Fruit fly (Drosophila melanogaster): ENCODE results near the gene Cds.
A peak's percentile ranks its signal among the peaks of the same experiment; 100 is the strongest.

The Cds gene

DNA sequence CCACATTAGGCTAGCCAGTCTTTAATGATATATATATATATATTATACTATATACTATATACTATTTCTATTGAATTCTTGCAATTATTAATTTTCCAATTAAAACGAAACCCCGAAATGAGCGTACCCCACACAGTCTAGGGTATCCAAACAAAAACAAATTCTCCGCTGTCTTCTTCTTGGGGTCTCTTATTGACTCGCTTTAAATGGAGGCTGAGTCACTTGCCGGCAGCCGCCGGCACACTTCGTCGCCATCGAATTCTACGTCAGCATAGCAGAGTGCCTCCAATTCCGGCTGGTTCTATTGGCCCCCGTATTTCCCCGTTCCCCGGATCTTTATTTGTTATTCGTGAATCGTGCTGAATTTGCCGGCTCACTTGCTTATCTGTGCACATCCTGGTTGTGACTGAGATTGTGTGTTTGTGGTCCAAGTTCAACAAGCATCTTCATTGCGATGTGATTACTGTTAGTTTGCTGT lies 32.9 kb upstream of the Cds start (continued):
- TF ChIP-seq knrl (GFP tag; IDR thresholded peaks at IDR 0.05; ENCODE audit: partially characterized antibody) (no peak), kay (GFP tag; optimal IDR thresholded peaks at IDR 0.05) (peak; percentile 24), klu (GFP tag; IDR thresholded peaks at IDR 0.05) (no peak), Optix (GFP tag; IDR thresholded peaks at IDR 0.05) (no peak), CG2129 (GFP tag; IDR thresholded peaks at IDR 0.05; ENCODE audit: partially characterized antibody) (no peak), CG11696 (GFP tag; IDR thresholded peaks at IDR 0.05) (no peak), sna (GFP tag; IDR thresholded peaks at IDR 0.05; ENCODE audit: partially characterized antibody) (no peak), CG17568 (GFP tag; optimal IDR thresholded peaks at IDR 0.05) (no peak), CG10565 (GFP tag; optimal IDR thresholded peaks at IDR 0.05) (no peak), CG12071 (GFP tag; optimal IDR thresholded peaks at IDR 0.05) (no peak), Myb (GFP tag; optimal IDR thresholded peaks at IDR 0.05) (no peak), CG30403 (GFP tag; optimal IDR thresholded peaks at IDR 0.05) (no peak), grn (GFP tag; optimal IDR thresholded peaks at IDR 0.05) (no peak), TFAM (GFP tag; optimal IDR thresholded peaks at IDR 0.05) (no peak), CG2116 (GFP tag; optimal IDR thresholded peaks at IDR 0.05) (no peak), az2 (GFP tag; optimal IDR thresholded peaks at IDR 0.05) (no peak), CG12104 (GFP tag; optimal IDR thresholded peaks at IDR 0.05) (no peak), CG3163 (GFP tag; optimal IDR thresholded peaks at IDR 0.05) (no peak), CG15479 (GFP tag; optimal IDR thresholded peaks at IDR 0.05) (no peak), trem (tag; optimal IDR thresholded peaks at IDR 0.05) (no peak), cas (GFP tag; IDR thresholded peaks at IDR 0.05) (no peak), CG16815 (GFP tag; optimal IDR thresholded peaks at IDR 0.05) (no peak), CG8290 (GFP tag; optimal IDR thresholded peaks at IDR 0.05) (no peak), CG8290 (tag; optimal IDR thresholded peaks at IDR 0.05) (peak in 1 of 2 experiments; percentile 7), ab (GFP tag; optimal IDR thresholded peaks at IDR 0.05) (no peak), CG13123 (GFP tag; optimal IDR thresholded peaks at IDR 0.05) (no peak), GATAe (GFP tag; conservative IDR thresholded peaks at IDR 0.05) (no peak), luna (GFP tag; optimal IDR thresholded peaks at IDR 0.05) (no peak), CG15601 (tag; optimal IDR thresholded peaks at IDR 0.05) (no peak), lola (GFP tag; optimal IDR thresholded peaks at IDR 0.05) (no peak), fd3F (GFP tag; optimal IDR thresholded peaks at IDR 0.05) (no peak), otp (GFP tag; IDR thresholded peaks at IDR 0.05) (no peak), CG3847 (GFP tag; IDR thresholded peaks at IDR 0.05) (no peak), CG18476 (GFP tag; optimal IDR thresholded peaks at IDR 0.05) (no peak), pnt (GFP tag; optimal IDR thresholded peaks at IDR 0.05) (no peak), twi (tag; optimal IDR thresholded peaks at IDR 0.05) (no peak), Atf-2 (GFP tag; optimal IDR thresholded peaks at IDR 0.05) (no peak), sc (optimal IDR thresholded peaks at IDR 0.05) (no peak), sc (GFP tag; optimal IDR thresholded peaks at IDR 0.05) (no peak), CG14050 (GFP tag; IDR thresholded peaks at IDR 0.05) (no peak), Poxn (GFP tag; IDR thresholded peaks at IDR 0.05) (no peak), z (GFP tag; IDR thresholded peaks at IDR 0.05) (no peak), Hr3 (GFP tag; optimal IDR thresholded peaks at IDR 0.05) (peak; percentile 16), BEAF-32 (GFP tag; optimal IDR thresholded peaks at IDR 0.05) (no peak), NFAT (GFP tag; IDR thresholded peaks at IDR 0.05) (peak; percentile 45; the same call in 1 of the 2 replicates), CG14667 (GFP tag; IDR thresholded peaks at IDR 0.05) (no peak), kni (GFP tag; optimal IDR thresholded peaks at IDR 0.05) (no peak), Usf (GFP tag; optimal IDR thresholded peaks at IDR 0.05) (no peak), Ravus (GFP tag; IDR thresholded peaks at IDR 0.05) (no peak), CG1647 (GFP tag; optimal IDR thresholded peaks at IDR 0.05) (no peak), dati (GFP tag; IDR thresholded peaks at IDR 0.05) (no peak), CG6254 (GFP tag; optimal IDR thresholded peaks at IDR 0.05) (no peak), jing (GFP tag; optimal IDR thresholded peaks at IDR 0.05) (no peak)
